Fruit fly (Drosophila melanogaster): Measurements from ENCODE around the gene CycJ.

The CycJ gene

DNA sequence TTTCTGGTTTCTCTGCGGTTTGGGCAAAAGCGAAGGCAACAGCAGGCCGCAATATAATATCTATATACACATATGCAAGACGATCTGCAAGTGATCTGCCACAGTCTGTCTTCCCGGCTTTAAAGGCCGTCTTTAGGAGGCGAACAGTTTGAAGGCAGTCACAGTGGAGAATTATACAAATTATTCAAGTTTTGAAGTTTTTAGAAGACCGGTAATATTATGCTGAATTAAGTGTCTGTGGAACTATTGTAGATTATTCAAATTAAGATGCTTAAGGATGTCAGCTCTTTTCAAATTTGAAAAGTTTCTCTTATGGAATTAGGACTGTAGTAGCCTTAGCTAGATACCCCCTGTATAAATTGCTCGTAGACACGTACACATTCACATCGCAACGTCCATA, 26.1 kb upstream of the CycJ start (continued):
- TF ChIP-seq cyc (GFP tag; optimal IDR thresholded peaks at IDR 0.05) (no peak), dsx (GFP tag; optimal IDR thresholded peaks at IDR 0.05; ENCODE audit: poor library complexity, severe bottlenecking) (no peak), CG31627 (GFP tag; optimal IDR thresholded peaks at IDR 0.05) (no peak), fkh (GFP tag; optimal IDR thresholded peaks at IDR 0.05) (no peak), Eip75B (GFP tag; optimal IDR thresholded peaks at IDR 0.05) (no peak), CG8119 (GFP tag; IDR thresholded peaks at IDR 0.05) (peak; percentile 61; the same call in 2 of the 3 replicates), CG6276 (GFP tag; optimal IDR thresholded peaks at IDR 0.05) (peak; percentile 20), dac (GFP tag; optimal IDR thresholded peaks at IDR 0.05) (peak; percentile 14)

DNA sequence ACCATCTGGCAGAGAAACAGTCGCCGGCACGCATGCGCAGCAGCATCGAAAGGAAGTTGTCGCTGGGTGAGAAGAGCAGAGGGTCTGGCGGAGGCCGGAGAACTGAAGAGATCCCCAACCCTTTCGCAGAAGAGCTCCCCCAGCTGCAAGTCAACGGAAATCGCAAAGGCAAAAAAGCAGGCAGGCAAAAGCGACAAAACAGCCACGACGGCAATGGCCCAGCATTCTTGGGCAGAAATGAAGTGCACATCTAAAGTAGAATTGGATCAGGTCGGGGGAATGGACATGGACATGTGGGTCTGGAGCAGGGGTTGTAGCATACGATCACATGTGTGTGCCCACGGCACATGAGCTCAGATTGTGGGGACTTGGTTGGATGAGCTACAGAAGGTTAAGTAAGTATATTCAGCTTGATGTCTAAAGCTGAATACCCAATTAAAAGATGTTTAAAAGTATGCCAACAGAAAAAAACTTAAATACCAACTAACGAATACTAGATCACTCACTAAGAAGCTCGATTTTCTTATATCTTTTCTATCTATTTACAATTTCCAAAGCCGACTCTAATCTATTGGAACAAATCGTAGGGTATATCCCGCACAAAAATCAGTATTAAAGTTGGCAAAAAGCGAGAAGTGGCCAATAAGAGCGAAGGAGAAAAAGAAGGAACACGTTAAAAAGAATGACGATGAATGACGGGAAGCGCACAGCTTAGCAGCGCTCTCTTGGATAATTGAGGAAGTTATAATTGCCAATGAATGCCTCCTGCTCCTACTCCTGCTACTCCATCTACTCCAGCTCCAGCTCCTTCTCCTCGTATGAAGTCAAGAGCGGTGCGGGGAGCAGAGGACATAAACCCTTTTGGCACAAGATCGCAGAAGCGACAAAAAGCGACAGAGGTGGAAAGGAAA, 24.2 kb upstream of the CycJ start:
- no peak for TF ChIP-seq CG15336 (GFP tag; IDR thresholded peaks at IDR 0.05)
- no peak for TF ChIP-seq fd85E (GFP tag; optimal IDR thresholded peaks at IDR 0.05)
- peak; percentile 10 for TF ChIP-seq cyc (GFP tag; optimal IDR thresholded peaks at IDR 0.05)
- peak; percentile 56 for TF ChIP-seq achi (GFP tag; optimal IDR thresholded peaks at IDR 0.05)
- peak; percentile 4 for TF ChIP-seq vri (GFP tag; optimal IDR thresholded peaks at IDR 0.05)
- peak; percentile 58 for TF ChIP-seq fd59A (GFP tag; optimal IDR thresholded peaks at IDR 0.05)
- no peak for TF ChIP-seq Hr38 (GFP tag; optimal IDR thresholded peaks at IDR 0.05)
- TF ChIP-seq CG11294 (GFP tag; IDR thresholded peaks at IDR 0.05): no peak
- TF ChIP-seq spab (GFP tag; optimal IDR thresholded peaks at IDR 0.05): peak; percentile 59
- TF ChIP-seq CG7368 (GFP tag; optimal IDR thresholded peaks at IDR 0.05): peak; percentile 18
- no peak for TF ChIP-seq Blimp-1 (GFP tag; optimal IDR thresholded peaks at IDR 0.05)
- TF ChIP-seq Ets96B (tag; optimal IDR thresholded peaks at IDR 0.05): peak; percentile 81
- TF ChIP-seq esn (GFP tag; optimal IDR thresholded peaks at IDR 0.05): peak; percentile 31
- peak; percentile 5 for TF ChIP-seq CG34406 (GFP tag; optimal IDR thresholded peaks at IDR 0.05)
- peak; percentile 37; the same call in 1 of the 3 replicates for TF ChIP-seq CG8119 (GFP tag; IDR thresholded peaks at IDR 0.05)
- TF ChIP-seq dsx (GFP tag; optimal IDR thresholded peaks at IDR 0.05; ENCODE audit: poor library complexity, severe bottlenecking): peak; percentile 71
- no peak for TF ChIP-seq CG16779 (tag; optimal IDR thresholded peaks at IDR 0.05)
- no peak for TF ChIP-seq Hr4 (GFP tag; optimal IDR thresholded peaks at IDR 0.05)
- no peak for TF ChIP-seq CG6792 (GFP tag; optimal IDR thresholded peaks at IDR 0.05)
- TF ChIP-seq CG6854 (GFP tag; optimal IDR thresholded peaks at IDR 0.05): no peak
- TF ChIP-seq CG3919 (GFP tag; optimal IDR thresholded peaks at IDR 0.05): peak; percentile 61
- no peak for TF ChIP-seq Lpt (GFP tag; optimal IDR thresholded peaks at IDR 0.05)
- peak; percentile 24 for TF ChIP-seq net (GFP tag; optimal IDR thresholded peaks at IDR 0.05)
- no peak for TF ChIP-seq Sox15 (GFP tag; optimal IDR thresholded peaks at IDR 0.05)
- peak; percentile 12 for TF ChIP-seq CG31627 (GFP tag; optimal IDR thresholded peaks at IDR 0.05)
- TF ChIP-seq fkh (GFP tag; optimal IDR thresholded peaks at IDR 0.05): no peak
- no peak for TF ChIP-seq dac (GFP tag; optimal IDR thresholded peaks at IDR 0.05)
- no peak for TF ChIP-seq CG8319 (GFP tag; optimal IDR thresholded peaks at IDR 0.05)
- TF ChIP-seq Sox14 (GFP tag; optimal IDR thresholded peaks at IDR 0.05): peak; percentile 49
- peak; percentile 55 to 79 for TF ChIP-seq ss (GFP tag; optimal IDR thresholded peaks at IDR 0.05)
- peak; percentile 36 for TF ChIP-seq Hr39 (GFP tag; optimal IDR thresholded peaks at IDR 0.05)
- peak; percentile 78 for TF ChIP-seq CG3032 (tag; optimal IDR thresholded peaks at IDR 0.05)
- no peak for TF ChIP-seq eg (GFP tag; IDR thresholded peaks at IDR 0.05)
- peak; percentile 42; the same call in 2 of the 3 replicates for TF ChIP-seq CG6163 (GFP tag; IDR thresholded peaks at IDR 0.05)
- TF ChIP-seq svp (GFP tag): peak; percentile 53
- peak; percentile 36 for TF ChIP-seq CG1621 (tag; optimal IDR thresholded peaks at IDR 0.05)
- peak in 1 of 2 experiments; percentile 25 for TF ChIP-seq salr (GFP tag; optimal IDR thresholded peaks at IDR 0.05)
- TF ChIP-seq CG10669 (GFP tag; optimal IDR thresholded peaks at IDR 0.05): peak; percentile 72
- TF ChIP-seq Eip78C (GFP tag): peak; percentile 88
- peak; percentile 57 for TF ChIP-seq Met (GFP tag; optimal IDR thresholded peaks at IDR 0.05)
- TF ChIP-seq acj6 (GFP tag; optimal IDR thresholded peaks at IDR 0.05): peak; percentile 45
- TF ChIP-seq topi (GFP tag; optimal IDR thresholded peaks at IDR 0.05): peak; percentile 56
- TF ChIP-seq CG32006 (GFP tag; optimal IDR thresholded peaks at IDR 0.05): no peak
- TF ChIP-seq CG6276 (GFP tag; optimal IDR thresholded peaks at IDR 0.05): no peak
- TF ChIP-seq Sox102F (GFP tag; optimal IDR thresholded peaks at IDR 0.05): peak; percentile 3
- no peak for TF ChIP-seq lz (GFP tag; optimal IDR thresholded peaks at IDR 0.05)

Measured in whole organism, prepupa.